Fruit fly (Drosophila melanogaster): Measurements from ENCODE around the gene Dhc1.

Dhc1 gene

dm6 chr3R:9608206-9608605 lies 66.2 kb downstream of the Dhc1 start (continued):
- no peak for TF ChIP-seq twi (tag; optimal IDR thresholded peaks at IDR 0.05)
- peak; percentile 87 for TF ChIP-seq HLH4C (GFP tag; IDR thresholded peaks at IDR 0.05; ENCODE audit: partially characterized antibody)
- TF ChIP-seq CG16813 (GFP tag; IDR thresholded peaks at IDR 0.05; ENCODE audit: partially characterized antibody): peak; percentile 60
- TF ChIP-seq CG12219 (GFP tag; optimal IDR thresholded peaks at IDR 0.05): no peak
- peak; percentile 68; the same call in 2 of the 3 replicates for TF ChIP-seq CG14860 (GFP tag; IDR thresholded peaks at IDR 0.05; ENCODE audit: partially characterized antibody)
- peak; percentile 48; the same call in 1 of the 2 replicates for TF ChIP-seq Scr (GFP tag; IDR thresholded peaks at IDR 0.05; ENCODE audit: partially characterized antibody)

- TF ChIP-seq Gug (GFP tag; IDR thresholded peaks at IDR 0.05) (no peak), vvl (GFP tag; IDR thresholded peaks at IDR 0.05) (peak; percentile 19; the same call in 1 of the 2 replicates), abd-A (tag; optimal IDR thresholded peaks at IDR 0.05) (peak; percentile 71), oc (tag; optimal IDR thresholded peaks at IDR 0.05) (peak; percentile 11), fd102C (GFP tag; optimal IDR thresholded peaks at IDR 0.05) (no peak), grn (GFP tag; optimal IDR thresholded peaks at IDR 0.05) (peak; percentile 46), Blimp-1 (GFP tag; optimal IDR thresholded peaks at IDR 0.05) (peak; percentile 5), Med (GFP tag) (peak; percentile 14), sens (GFP tag) (peak; percentile 62), Awh (GFP tag; IDR thresholded peaks at IDR 0.05) (peak; percentile 90)
Observed at dm6 chr3R:9606913-9607804, 67.3 kb downstream of the Dhc1 start.

dm6 chr3R:9605084-9605483 lies 69.4 kb downstream of the Dhc1 start:
- TF ChIP-seq vfl (GFP tag; optimal IDR thresholded peaks at IDR 0.05): no peak
- peak; percentile 12 for TF ChIP-seq slp2 (GFP tag; optimal IDR thresholded peaks at IDR 0.05)
- TF ChIP-seq CG11398 (GFP tag; optimal IDR thresholded peaks at IDR 0.05): no peak
- no peak for TF ChIP-seq br (optimal IDR thresholded peaks at IDR 0.05)
- TF ChIP-seq ac (GFP tag; optimal IDR thresholded peaks at IDR 0.05): peak; percentile 12
- TF ChIP-seq CG17361 (GFP tag; IDR thresholded peaks at IDR 0.05): peak; percentile 54; the same call in 2 of the 3 replicates
- TF ChIP-seq Dll (GFP tag; IDR thresholded peaks at IDR 0.05; ENCODE audit: partially characterized antibody): no peak
- peak; percentile 34 for TF ChIP-seq lilli (GFP tag; optimal IDR thresholded peaks at IDR 0.05)
- TF ChIP-seq CG18476 (GFP tag; optimal IDR thresholded peaks at IDR 0.05): peak; percentile 3
- no peak for TF ChIP-seq mld (GFP tag; IDR thresholded peaks at IDR 0.05; ENCODE audit: partially characterized antibody)
- no peak for TF ChIP-seq CG12219 (GFP tag; optimal IDR thresholded peaks at IDR 0.05)
- TF ChIP-seq Hey (tag; optimal IDR thresholded peaks at IDR 0.05): no peak
- peak; percentile 66 for TF ChIP-seq CG15696 (tag; optimal IDR thresholded peaks at IDR 0.05)
- TF ChIP-seq hkb (optimal IDR thresholded peaks at IDR 0.05): no peak
- TF ChIP-seq hkb (GFP tag; IDR thresholded peaks at IDR 0.05): 0 out of 2 replicates have a peak, but pooled peaks have one; percentile 13
- peak; percentile 93 for TF ChIP-seq sens (GFP tag)
- TF ChIP-seq Gsc (GFP tag; IDR thresholded peaks at IDR 0.05): no peak
- no peak for TF ChIP-seq Deaf1 (tag; optimal IDR thresholded peaks at IDR 0.05)
- TF ChIP-seq Fer3 (tag; optimal IDR thresholded peaks at IDR 0.05): no peak
- TF ChIP-seq CG4820 (GFP tag; optimal IDR thresholded peaks at IDR 0.05): peak; percentile 42
- TF ChIP-seq CG13624 (GFP tag; optimal IDR thresholded peaks at IDR 0.05): no peak
- peak; percentile 35; the same call in 1 of the 2 replicates for TF ChIP-seq CG4404 (GFP tag; IDR thresholded peaks at IDR 0.05)
- peak; percentile 4 for TF ChIP-seq Oli (tag; optimal IDR thresholded peaks at IDR 0.05)
- TF ChIP-seq odd (GFP tag; optimal IDR thresholded peaks at IDR 0.05): no peak
- TF ChIP-seq CG12659 (GFP tag; optimal IDR thresholded peaks at IDR 0.05): no peak
- TF ChIP-seq bsh (GFP tag; optimal IDR thresholded peaks at IDR 0.05): peak; percentile 47 to 77
- TF ChIP-seq CG9609 (GFP tag; optimal IDR thresholded peaks at IDR 0.05): peak; percentile 10
- TF ChIP-seq ssp (GFP tag; IDR thresholded peaks at IDR 0.05): peak; percentile 38
- TF ChIP-seq Antp (GFP tag; optimal IDR thresholded peaks at IDR 0.05): peak; percentile 12
- TF ChIP-seq ci (GFP tag; IDR thresholded peaks at IDR 0.05): peak; percentile 52; the same call in 1 of the 3 replicates
- peak; percentile 42 for TF ChIP-seq CG8359 (GFP tag; optimal IDR thresholded peaks at IDR 0.05; ENCODE audit: borderline replicate concordance)
- TF ChIP-seq Optix (GFP tag; IDR thresholded peaks at IDR 0.05): no peak
